Worm (Caenorhabditis elegans) whole organism, L2 larva: ENCODE measurements around the gene slc-25A10.

ENCODE experiments used
- C34F6.9 ChIP-seq: fragments of 150-350 bp; optimal IDR thresholded peaks from 2 replicates; lab custom pipeline; 2014; ENCODE audit warnings: missing biosample characterization, missing genetic modification characterization
- F13H6.1 ChIP-seq: sonication (generic microtip); optimal IDR thresholded peaks from 2 replicates; lab custom pipeline; 2016; ENCODE audit warnings: missing genetic modification characterization, missing compliant biosample characterization
- R02D3.7 ChIP-seq: fragments of 150-350 bp; optimal IDR thresholded peaks from 2 replicates; lab custom pipeline; 2014; ENCODE audit warnings: missing biosample characterization, missing genetic modification characterization
- Y55F3AM.14 ChIP-seq: fragments of 200-800 bp; sonication (Bioruptor generic); optimal IDR thresholded peaks from 2 replicates; lab custom pipeline; 2018; ENCODE audit warnings: mild to moderate bottlenecking, missing genetic modification characterization, missing compliant biosample characterization
- ZK546.5 ChIP-seq: sonication (generic microtip); optimal IDR thresholded peaks from 2 replicates; lab custom pipeline; 2017; ENCODE audit warnings: missing biosample characterization, missing genetic modification characterization
- alr-1 ChIP-seq: fragments of 150-350 bp; optimal IDR thresholded peaks from 2 replicates; lab custom pipeline; 2014; ENCODE audit warnings: missing biosample characterization, missing genetic modification characterization
- ama-1 ChIP-seq: fragments of 150-350 bp; optimal IDR thresholded peaks from 2 replicates; lab custom pipeline; 2018; ENCODE audit warnings: inconsistent platforms
- blmp-1 ChIP-seq: sonication (generic microtip); optimal IDR thresholded peaks from 2 replicates; lab custom pipeline; 2017; ENCODE audit warnings: missing genetic modification characterization, mild to moderate bottlenecking, missing compliant biosample characterization, antibody characterized with exemption, moderate library complexity; ENCODE audit not compliant: insufficient read depth
- ceh-82 ChIP-seq: fragments of 150-350 bp; optimal IDR thresholded peaks from 2 replicates; lab custom pipeline; 2014; ENCODE audit warnings: missing biosample characterization, missing genetic modification characterization
- crh-2 ChIP-seq: sonication (generic microtip); optimal IDR thresholded peaks from 2 replicates; lab custom pipeline; 2017; ENCODE audit warnings: missing biosample characterization, missing genetic modification characterization
- dmd-4 ChIP-seq: sonication (generic microtip); optimal IDR thresholded peaks from 2 replicates; lab custom pipeline; 2017; ENCODE audit warnings: missing biosample characterization, missing genetic modification characterization
- egl-27 ChIP-seq: sonication (generic microtip); optimal IDR thresholded peaks from 3 replicates; lab custom pipeline; 2017; ENCODE audit warnings: missing biosample characterization, missing genetic modification reagents, missing genetic modification characterization
- elt-1 ChIP-seq: fragments of 150-350 bp; optimal IDR thresholded peaks from 2 replicates; lab custom pipeline; 2014; ENCODE audit warnings: missing biosample characterization, missing genetic modification characterization
- elt-3 ChIP-seq: sonication (generic microtip); optimal IDR thresholded peaks from 2 replicates; lab custom pipeline; 2017; ENCODE audit warnings: missing biosample characterization, missing genetic modification characterization
- fos-1 ChIP-seq: fragments of 150-350 bp; optimal IDR thresholded peaks from 2 replicates; lab custom pipeline; 2014; ENCODE audit warnings: missing biosample characterization, missing genetic modification characterization
- gmeb-1 ChIP-seq: fragments of 150-350 bp; optimal IDR thresholded peaks from 2 replicates; lab custom pipeline; 2014; ENCODE audit warnings: missing biosample characterization, missing genetic modification characterization
- lin-11 ChIP-seq: fragments of 150-350 bp; sonication (generic microtip); optimal IDR thresholded peaks from 2 replicates; lab custom pipeline; 2014; ENCODE audit warnings: missing biosample characterization, missing genetic modification characterization, inconsistent platforms, mixed read lengths
- lin-13 ChIP-seq: fragments of 150-350 bp; optimal IDR thresholded peaks from 2 replicates; lab custom pipeline; 2014; ENCODE audit warnings: missing biosample characterization, missing genetic modification reagents, missing genetic modification characterization
- lin-39 ChIP-seq: fragments of 150-350 bp; optimal IDR thresholded peaks from 2 replicates; lab custom pipeline; 2014; ENCODE audit warnings: missing biosample characterization, missing genetic modification reagents, missing genetic modification characterization
- lsy-2 ChIP-seq, 2 experiments: fragments of 150-350 bp in 1 of 2; sonication (generic microtip) in 1 of 2; optimal IDR thresholded peaks; 2 replicates each; lab custom pipeline; 2014 to 2017; ENCODE audit warnings: missing biosample characterization in 2 of 2, missing genetic modification characterization in 2 of 2
- mab-5 ChIP-seq: fragments of 150-350 bp; optimal IDR thresholded peaks from 2 replicates; lab custom pipeline; 2014; ENCODE audit warnings: missing biosample characterization, missing genetic modification characterization
- mbf-1 ChIP-seq: sonication (generic microtip); optimal IDR thresholded peaks from 2 replicates; lab custom pipeline; 2017; ENCODE audit warnings: missing biosample characterization, missing genetic modification characterization
- mdl-1 ChIP-seq, 2 experiments: fragments of 150-350 bp in 1 of 2; sonication (generic microtip) in 1 of 2; optimal IDR thresholded peaks; 2 replicates each; lab custom pipeline; 2017; ENCODE audit warnings: missing biosample characterization in 2 of 2, missing genetic modification characterization in 2 of 2
- nhr-10 ChIP-seq: sonication (generic microtip); optimal IDR thresholded peaks from 2 replicates; lab custom pipeline; 2017; ENCODE audit warnings: missing biosample characterization, missing genetic modification characterization
- nhr-11 ChIP-seq: fragments of 150-350 bp; optimal IDR thresholded peaks from 2 replicates; lab custom pipeline; 2014; ENCODE audit warnings: missing biosample characterization, missing genetic modification characterization
- nhr-12 ChIP-seq: fragments of 150-350 bp; optimal IDR thresholded peaks from 2 replicates; lab custom pipeline; 2014; ENCODE audit warnings: missing biosample characterization, missing genetic modification characterization
- nhr-129 ChIP-seq: fragments of 150-350 bp; optimal IDR thresholded peaks from 2 replicates; lab custom pipeline; 2014; ENCODE audit warnings: missing biosample characterization, missing genetic modification characterization
- nhr-21 ChIP-seq: fragments of 150-350 bp; optimal IDR thresholded peaks from 2 replicates; lab custom pipeline; 2014; ENCODE audit warnings: missing biosample characterization, missing genetic modification characterization
- nhr-23 ChIP-seq: fragments of 150-350 bp; optimal IDR thresholded peaks from 2 replicates; lab custom pipeline; 2014; ENCODE audit warnings: missing biosample characterization, missing genetic modification reagents, missing genetic modification characterization
- nhr-25 ChIP-seq: fragments of 150-350 bp; sonication (generic microtip); optimal IDR thresholded peaks from 3 replicates; lab custom pipeline; 2014; ENCODE audit warnings: missing biosample characterization, missing genetic modification characterization
- nhr-6 ChIP-seq: fragments of 150-350 bp; optimal IDR thresholded peaks from 2 replicates; lab custom pipeline; 2014; ENCODE audit warnings: missing biosample characterization, missing genetic modification characterization
- nhr-77 ChIP-seq: fragments of 150-350 bp; optimal IDR thresholded peaks from 2 replicates; lab custom pipeline; 2014; ENCODE audit warnings: missing biosample characterization, missing genetic modification characterization
- peb-1 ChIP-seq: fragments of 150-350 bp; optimal IDR thresholded peaks from 2 replicates; lab custom pipeline; 2014; ENCODE audit warnings: missing biosample characterization, missing genetic modification characterization
- sem-4 ChIP-seq: fragments of 150-350 bp; optimal IDR thresholded peaks from 2 replicates; lab custom pipeline; 2014; ENCODE audit warnings: missing biosample characterization, missing genetic modification reagents, missing genetic modification characterization
- sma-3 ChIP-seq: sonication (generic microtip); optimal IDR thresholded peaks from 2 replicates; lab custom pipeline; 2016; ENCODE audit warnings: missing genetic modification reagents, missing genetic modification characterization, missing compliant biosample characterization
- sma-9 ChIP-seq, 2 experiments: fragments of 150-350 bp in 1 of 2; sonication (generic microtip) in 1 of 2; optimal IDR thresholded peaks; 2 replicates each; lab custom pipeline; 2014 to 2016; ENCODE audit warnings: missing genetic modification characterization in 2 of 2, mild to moderate bottlenecking in 1 of 2, missing biosample characterization in 1 of 2, missing compliant biosample characterization in 1 of 2, missing genetic modification reagents in 1 of 2, moderate library complexity in 1 of 2
- unc-39 ChIP-seq: fragments of 150-350 bp; optimal IDR thresholded peaks from 2 replicates; lab custom pipeline; 2014; ENCODE audit warnings: missing biosample characterization, missing genetic modification characterization
- unc-55 ChIP-seq: fragments of 150-350 bp; sonication (generic microtip); optimal IDR thresholded peaks from 3 replicates; lab custom pipeline; 2014; ENCODE audit warnings: missing biosample characterization, missing genetic modification reagents, missing genetic modification characterization
- unc-62 ChIP-seq: fragments of 150-350 bp; optimal IDR thresholded peaks from 2 replicates; lab custom pipeline; 2014; ENCODE audit warnings: missing biosample characterization, missing genetic modification reagents, missing genetic modification characterization
- zag-1 ChIP-seq: fragments of 150-350 bp; optimal IDR thresholded peaks from 2 replicates; lab custom pipeline; 2014; ENCODE audit warnings: missing biosample characterization, missing genetic modification characterization
- ztf-1 ChIP-seq: fragments of 200-800 bp; sonication (Bioruptor generic); conservative IDR thresholded peaks from 2 replicates; pipeline ENCODE4 v1.3.6; 2022; ENCODE audit warnings: missing genetic modification characterization, missing compliant biosample characterization
- ztf-4 ChIP-seq: fragments of 150-350 bp; optimal IDR thresholded peaks from 2 replicates; lab custom pipeline; 2014; ENCODE audit warnings: missing biosample characterization, missing genetic modification characterization

slc-25A10 gene

ce11 chrX:6736358-6736991 lies 11.0 kb upstream of the slc-25A10 start:
- TF ChIP-seq nhr-25 (tag; lab: Kevin White, UChicago) (peak; percentile 97), C34F6.9 (tag; lab: Kevin White, UChicago) (peak; percentile 42), elt-3 (peak; percentile 14), sma-3 (peak; percentile 91), ceh-82 (tag; lab: Kevin White, UChicago) (no peak), nhr-6 (peak; percentile 76), dmd-4 (tag; lab: Kevin White, UChicago) (peak; percentile 21), blmp-1 (tag; lab: Kevin White, UChicago) (peak; percentile 84), ztf-4 (peak; percentile 19), crh-2 (tag; lab: Kevin White, UChicago) (peak; percentile 66), Y55F3AM.14 (GFP tag; lab: Kevin White, UChicago) (peak; percentile 66), sem-4 (tag; lab: Kevin White, UChicago) (peak; percentile 32), lin-13 (GFP tag; lab: Kevin White, UChicago) (no peak), unc-62 (GFP tag; lab: Kevin White, UChicago) (no peak), mab-5 (tag; lab: Kevin White, UChicago) (no peak), F13H6.1 (tag; lab: Kevin White, UChicago) (peak; percentile 68), nhr-21 (tag; lab: Kevin White, UChicago) (peak; percentile 96), ZK546.5 (tag; lab: Kevin White, UChicago) (no peak), peb-1 (tag; lab: Kevin White, UChicago) (no peak), mdl-1 (tag; optimal IDR thresholded peaks at IDR 0.05; lab: Kevin White, UChicago) (peak; percentile 80 to 84), fos-1 (tag; lab: Kevin White, UChicago) (peak; percentile 61), alr-1 (tag; lab: Kevin White, UChicago) (no peak), nhr-129 (peak; percentile 88), gmeb-1 (tag; lab: Kevin White, UChicago) (peak; percentile 66), ama-1 (lab: Kevin White, UChicago) (peak; percentile 17), unc-39 (tag; lab: Kevin White, UChicago) (no peak), sma-9 (GFP tag; optimal IDR thresholded peaks at IDR 0.05; lab: Kevin White, UChicago) (peak; percentile 93), sma-9 (tag; optimal IDR thresholded peaks at IDR 0.05; lab: Kevin White, UChicago) (no peak), nhr-10 (tag; lab: Kevin White, UChicago) (no peak), egl-27 (tag; lab: Kevin White, UChicago) (peak; percentile 84), lsy-2 (tag; optimal IDR thresholded peaks at IDR 0.05; lab: Kevin White, UChicago) (peak in 1 of 2 experiments; percentile 63), nhr-11 (tag; lab: Kevin White, UChicago) (no peak)

- TF ChIP-seq zag-1 (tag; lab: Kevin White, UChicago) (no peak), crh-2 (tag; lab: Kevin White, UChicago) (peak; percentile 45), elt-3 (no peak), mdl-1 (tag; optimal IDR thresholded peaks at IDR 0.05; lab: Kevin White, UChicago) (peak in 1 of 2 experiments; percentile 27), C34F6.9 (tag; lab: Kevin White, UChicago) (peak; percentile 57), unc-55 (no peak), nhr-25 (tag; lab: Kevin White, UChicago) (peak; percentile 70), gmeb-1 (tag; lab: Kevin White, UChicago) (no peak), F13H6.1 (tag; lab: Kevin White, UChicago) (peak; percentile 63), sma-9 (GFP tag; optimal IDR thresholded peaks at IDR 0.05; lab: Kevin White, UChicago) (peak; percentile 85), sma-9 (tag; optimal IDR thresholded peaks at IDR 0.05; lab: Kevin White, UChicago) (no peak), sma-3 (peak; percentile 65), nhr-21 (tag; lab: Kevin White, UChicago) (peak; percentile 81), lsy-2 (tag; optimal IDR thresholded peaks at IDR 0.05; lab: Kevin White, UChicago) (peak in 1 of 2 experiments; percentile 58), nhr-129 (peak; percentile 83)
These were observed 10.0 kb upstream of the slc-25A10 start for ce11 chrX:6735494-6735893.

- TF ChIP-seq nhr-23, result no peak
These were observed 7.7 kb upstream of the slc-25A10 start, which contains the start of gene R03E9.2 for ce11 chrX:6733201-6733600. Gene R03E9.2, minus strand, starts transcription at chrX:6733301.

ce11 chrX:6729593-6729992 lies 4.1 kb upstream of the slc-25A10 start, which contains the start of gene K11G12.6:
Gene K11G12.6, minus strand, starts transcription at chrX:6729657.
- peak; percentile 20 for TF ChIP-seq crh-2 (tag; lab: Kevin White, UChicago)
- peak; percentile 10 for TF ChIP-seq unc-55
- TF ChIP-seq dmd-4 (tag; lab: Kevin White, UChicago), result no peak
- TF ChIP-seq lsy-2 (tag; optimal IDR thresholded peaks at IDR 0.05; lab: Kevin White, UChicago), result peak in 1 of 2 experiments; percentile 41
- TF ChIP-seq fos-1 (tag; lab: Kevin White, UChicago), result no peak
- no peak for TF ChIP-seq sma-3
- no peak for TF ChIP-seq elt-1 (tag; lab: Kevin White, UChicago)
- TF ChIP-seq F13H6.1 (tag; lab: Kevin White, UChicago), result no peak
- no peak for TF ChIP-seq mab-5 (tag; lab: Kevin White, UChicago)
- TF ChIP-seq R02D3.7 (tag; lab: Kevin White, UChicago), result no peak
- TF ChIP-seq nhr-21 (tag; lab: Kevin White, UChicago), result no peak
- TF ChIP-seq nhr-25 (tag; lab: Kevin White, UChicago), result no peak
- no peak for TF ChIP-seq egl-27 (tag; lab: Kevin White, UChicago)
- no peak for TF ChIP-seq ztf-4
- no peak for TF ChIP-seq lin-11 (tag; lab: Kevin White, UChicago)
- TF ChIP-seq nhr-12, result no peak
- no peak for TF ChIP-seq ztf-1 (GFP tag; lab: Robert Waterston, UW)
- TF ChIP-seq lin-39 (tag; lab: Kevin White, UChicago), result no peak
- TF ChIP-seq gmeb-1 (tag; lab: Kevin White, UChicago), result no peak
- no peak for TF ChIP-seq mbf-1
- TF ChIP-seq Y55F3AM.14 (GFP tag; lab: Kevin White, UChicago), result no peak
- peak; percentile 3 to 65 for TF ChIP-seq mdl-1 (tag; optimal IDR thresholded peaks at IDR 0.05; lab: Kevin White, UChicago)
- TF ChIP-seq nhr-6, result no peak
- no peak for TF ChIP-seq alr-1 (tag; lab: Kevin White, UChicago)
- TF ChIP-seq sem-4 (tag; lab: Kevin White, UChicago), result no peak
- TF ChIP-seq nhr-77 (tag; lab: Kevin White, UChicago), result no peak
